Fruit fly (Drosophila melanogaster) Kc167 (cell line): ENCODE results near the gene Gr64e.

ENCODE experiments used
- Myc ChIP-seq: fragments of >200 bp; optimal IDR thresholded peaks from 2 replicates; lab custom pipeline; 2017; ENCODE audit warnings: missing external identifiers
- Sin3A ChIP-seq: fragments of >200 bp; optimal IDR thresholded peaks from 2 replicates; lab custom pipeline; 2018; ENCODE audit warnings: missing external identifiers
- h ChIP-seq: fragments of >200 bp; optimal IDR thresholded peaks from 3 replicates; lab custom pipeline; 2018; ENCODE audit warnings: missing external identifiers
- insv ChIP-seq: fragments of >200 bp; optimal IDR thresholded peaks from 3 replicates; lab custom pipeline; 2018; ENCODE audit warnings: missing external identifiers
- psq ChIP-seq: fragments of >200 bp; optimal IDR thresholded peaks from 2 replicates; lab custom pipeline; 2017; ENCODE audit warnings: missing external identifiers
- ttk ChIP-seq: sonication (Bioruptor generic); optimal IDR thresholded peaks from 2 replicates; lab custom pipeline; 2017; ENCODE audit warnings: missing external identifiers

Gene Gr64e

dm6 chr3L:4080278-4080677, 48.3 kb downstream of the Gr64e start:
- TF ChIP-seq psq (lab: Kevin White, UChicago) = no peak
- TF ChIP-seq insv (lab: Kevin White, UChicago) = no peak
- no peak for TF ChIP-seq ttk (lab: Kevin White, UChicago)
- TF ChIP-seq Myc = no peak
- TF ChIP-seq Sin3A (lab: Kevin White, UChicago) = no peak
- no peak for TF ChIP-seq h (lab: Kevin White, UChicago)

- TF ChIP-seq insv (lab: Kevin White, UChicago) = no peak
- no peak for TF ChIP-seq Myc
- no peak for TF ChIP-seq ttk (lab: Kevin White, UChicago)
- TF ChIP-seq Sin3A (lab: Kevin White, UChicago) = no peak
- no peak for TF ChIP-seq psq (lab: Kevin White, UChicago)
- TF ChIP-seq h (lab: Kevin White, UChicago) = no peak
These were observed 49.3 kb downstream of the Gr64e start for dm6 chr3L:4081243-4081642.

DNA sequence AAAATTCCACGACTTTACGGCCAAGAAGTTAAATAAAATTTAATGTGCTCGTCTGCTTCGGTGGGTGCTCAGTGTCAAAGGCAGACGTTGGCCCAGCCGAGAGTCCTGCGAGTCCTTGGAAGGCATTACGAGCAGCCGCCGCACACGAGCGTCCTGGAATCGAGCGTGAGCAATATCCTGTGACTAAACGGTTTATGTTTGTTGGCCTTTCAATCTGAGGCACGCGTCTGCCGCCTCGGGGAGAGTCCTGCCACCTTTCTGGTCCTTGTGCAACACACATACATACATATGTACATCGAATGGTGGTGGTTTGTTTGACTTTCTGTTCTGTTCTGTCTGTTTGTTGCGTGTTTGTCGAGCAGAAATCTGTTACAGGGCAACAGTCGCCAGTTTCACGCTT, 51.5 kb downstream of the Gr64e start:
- TF ChIP-seq ttk (lab: Kevin White, UChicago) = no peak
